Fruit fly (Drosophila melanogaster) whole organism, embryonic: ENCODE measurements around the gene CG12289.

Experiments
- Bteb2 ChIP-seq: fragments of 200-800 bp; sonication (Bioruptor generic); optimal IDR thresholded peaks from 2 replicates; lab custom pipeline; 2016; ENCODE audit warnings: missing biosample characterization, missing genetic modification characterization
- CG10462 ChIP-seq: fragments of 200-800 bp; sonication (Bioruptor generic); optimal IDR thresholded peaks from 2 replicates; lab custom pipeline; 2016; ENCODE audit warnings: missing biosample characterization, missing genetic modification characterization
- CG11696 ChIP-seq: fragments of 200-800 bp; sonication (Bioruptor generic); IDR thresholded peaks from 2 replicates; pipeline ENCODE4 v1.3.6; 2022; ENCODE audit warnings: missing biosample characterization, missing genetic modification characterization
- CG13287 ChIP-seq: fragments of 200-800 bp; sonication (Bioruptor generic); IDR thresholded peaks from 2 replicates; pipeline ENCODE4 v1.3.6; 2022; ENCODE audit warnings: missing biosample characterization, missing genetic modification characterization; ENCODE audit not compliant: partially characterized antibody
- CG13424 ChIP-seq: fragments of 200-800 bp; sonication (Bioruptor generic); optimal IDR thresholded peaks from 2 replicates; lab custom pipeline; 2019; ENCODE audit warnings: missing biosample characterization, mild to moderate bottlenecking, missing genetic modification characterization, moderate library complexity
- CG13894 ChIP-seq: fragments of 200-800 bp; sonication (Bioruptor generic); optimal IDR thresholded peaks from 3 replicates; lab custom pipeline; 2018; ENCODE audit warnings: missing biosample characterization, mild to moderate bottlenecking, missing genetic modification characterization, moderate library complexity
- CG14050 ChIP-seq: fragments of 200-800 bp; sonication (Bioruptor generic); IDR thresholded peaks from 3 replicates; pipeline ENCODE4 v1.3.6; 2022; ENCODE audit warnings: missing biosample characterization, missing genetic modification characterization
- CG15011 ChIP-seq: fragments of 200-800 bp; sonication (Bioruptor generic); optimal IDR thresholded peaks from 3 replicates; lab custom pipeline; 2018; ENCODE audit warnings: missing biosample characterization, mild to moderate bottlenecking, missing genetic modification characterization
- CG15073 ChIP-seq: fragments of 200-800 bp; sonication (Bioruptor generic); optimal IDR thresholded peaks from 2 replicates; lab custom pipeline; 2016; ENCODE audit warnings: missing biosample characterization, missing genetic modification characterization
- CG15514 ChIP-seq: fragments of 200-800 bp; sonication (Bioruptor generic); optimal IDR thresholded peaks from 3 replicates; lab custom pipeline; 2017; ENCODE audit warnings: missing biosample characterization, missing genetic modification characterization, mild to moderate bottlenecking, moderate library complexity, missing genetic modification reagents
- CG16863 ChIP-seq: fragments of 200-800 bp; sonication (Bioruptor generic); optimal IDR thresholded peaks from 3 replicates; lab custom pipeline; 2016; ENCODE audit warnings: missing biosample characterization, missing genetic modification characterization
- CG17912 ChIP-seq: fragments of 200-800 bp; sonication (Bioruptor generic); optimal IDR thresholded peaks from 2 replicates; lab custom pipeline; 2018; ENCODE audit warnings: missing biosample characterization, mild to moderate bottlenecking, missing genetic modification characterization
- CG4360 ChIP-seq: fragments of 200-800 bp; sonication (Bioruptor generic); IDR thresholded peaks from 2 replicates; pipeline ENCODE4 v1.3.6; 2022; ENCODE audit warnings: missing biosample characterization, missing genetic modification characterization
- CG5245 ChIP-seq: fragments of 200-800 bp; sonication (Bioruptor generic); optimal IDR thresholded peaks from 3 replicates; lab custom pipeline; 2016; ENCODE audit warnings: missing biosample characterization, missing genetic modification characterization
- CG6813 ChIP-seq: fragments of 200-800 bp; sonication (Bioruptor generic); optimal IDR thresholded peaks from 2 replicates; lab custom pipeline; 2017; ENCODE audit warnings: missing biosample characterization, missing genetic modification characterization, mild to moderate bottlenecking, moderate library complexity, missing genetic modification reagents
- CG9797 ChIP-seq: fragments of 200-800 bp; sonication (Bioruptor generic); optimal IDR thresholded peaks from 3 replicates; lab custom pipeline; 2018; ENCODE audit warnings: missing biosample characterization, mild to moderate bottlenecking, missing genetic modification characterization
- CG9876 ChIP-seq: fragments of 200-800 bp; sonication (Bioruptor generic); optimal IDR thresholded peaks from 2 replicates; lab custom pipeline; 2016; ENCODE audit warnings: missing biosample characterization, missing genetic modification characterization
- CkIIα-i1 ChIP-seq: fragments of 200-800 bp; sonication (Bioruptor generic); IDR thresholded peaks from 2 replicates; pipeline ENCODE4 v1.3.6; 2022; ENCODE audit warnings: missing biosample characterization, missing genetic modification characterization
- E2f2 ChIP-seq: fragments of 200-800 bp; sonication (Bioruptor generic); IDR thresholded peaks from 2 replicates; pipeline ENCODE4 v1.3.6; 2022; ENCODE audit warnings: missing biosample characterization, missing genetic modification characterization
- Fer3 ChIP-seq: fragments of 200-800 bp; sonication (Bioruptor generic); optimal IDR thresholded peaks from 2 replicates; lab custom pipeline; 2018; ENCODE audit warnings: missing biosample characterization, mild to moderate bottlenecking, missing genetic modification characterization, moderate library complexity
- GATAe ChIP-seq: fragments of 200-800 bp; sonication (Bioruptor generic); conservative IDR thresholded peaks from 2 replicates; pipeline ENCODE4 v1.3.6; 2022; ENCODE audit warnings: missing biosample characterization, missing genetic modification characterization
- Mad ChIP-seq: fragments of 200-800 bp; sonication (Bioruptor generic); optimal IDR thresholded peaks from 2 replicates; lab custom pipeline; 2016; ENCODE audit warnings: missing biosample characterization, missing genetic modification characterization
- Myb ChIP-seq: fragments of 200-800 bp; sonication (Bioruptor generic); optimal IDR thresholded peaks from 2 replicates; lab custom pipeline; 2016; ENCODE audit warnings: missing biosample characterization, missing genetic modification characterization
- NK7.1 ChIP-seq: fragments of 200-800 bp; sonication (Bioruptor generic); optimal IDR thresholded peaks from 3 replicates; lab custom pipeline; 2016; ENCODE audit warnings: missing biosample characterization, missing genetic modification characterization
- Rfx ChIP-seq: fragments of 200-800 bp; sonication (Bioruptor generic); IDR thresholded peaks from 2 replicates; pipeline ENCODE4 v1.3.6; 2022; ENCODE audit warnings: missing biosample characterization, missing genetic modification characterization
- Rx ChIP-seq: fragments of 200-800 bp; sonication (Bioruptor generic); IDR thresholded peaks from 2 replicates; pipeline ENCODE4 v1.3.6; 2022; ENCODE audit warnings: missing biosample characterization, missing genetic modification characterization
- Sox102F ChIP-seq: fragments of 200-800 bp; sonication (Bioruptor generic); optimal IDR thresholded peaks from 2 replicates; lab custom pipeline; 2018; ENCODE audit warnings: missing biosample characterization, mild to moderate bottlenecking, missing genetic modification characterization, moderate library complexity
- TFAM ChIP-seq: fragments of 200-800 bp; sonication (Bioruptor generic); optimal IDR thresholded peaks from 2 replicates; lab custom pipeline; 2017; ENCODE audit warnings: missing biosample characterization, missing genetic modification characterization, inconsistent platforms
- ase ChIP-seq: fragments of 200-800 bp; sonication (Bioruptor generic); IDR thresholded peaks from 3 replicates; pipeline ENCODE4 v1.3.6; 2022; ENCODE audit warnings: missing biosample characterization, missing genetic modification characterization
- ato ChIP-seq: fragments of 200-800 bp; sonication (Bioruptor generic); IDR thresholded peaks from 2 replicates; pipeline ENCODE4 v1.3.6; 2022; ENCODE audit warnings: missing biosample characterization, missing genetic modification characterization; ENCODE audit not compliant: partially characterized antibody
- bowl ChIP-seq: fragments of 200-800 bp; sonication (Bioruptor generic); IDR thresholded peaks from 2 replicates; pipeline ENCODE4 v1.3.6; 2022; ENCODE audit warnings: missing biosample characterization, missing genetic modification characterization
- bsh ChIP-seq, 2 experiments: fragments of 200-800 bp; sonication (Bioruptor generic); optimal IDR thresholded peaks; 2 replicates each; lab custom pipeline; 2017 to 2018; ENCODE audit warnings: mild to moderate bottlenecking in 2 of 2, missing biosample characterization in 2 of 2, missing genetic modification characterization in 2 of 2, moderate library complexity in 1 of 2
- caup ChIP-seq: fragments of 200-800 bp; sonication (Bioruptor generic); optimal IDR thresholded peaks from 3 replicates; lab custom pipeline; 2017; ENCODE audit warnings: missing biosample characterization, mild to moderate bottlenecking, missing genetic modification characterization, moderate library complexity; ENCODE audit not compliant: severe bottlenecking
- crp ChIP-seq, 2 experiments: fragments of 200-800 bp; sonication (Bioruptor generic); optimal IDR thresholded peaks; 2 replicates in 1 of 2; 3 replicates in 1 of 2; lab custom pipeline; 2017; ENCODE audit warnings: missing biosample characterization in 2 of 2, missing genetic modification characterization in 2 of 2, mild to moderate bottlenecking in 1 of 2, moderate library complexity in 1 of 2
- da ChIP-seq: fragments of 200-800 bp; sonication (Bioruptor generic); optimal IDR thresholded peaks from 2 replicates; lab custom pipeline; 2016; ENCODE audit warnings: missing biosample characterization, missing genetic modification characterization
- dimm ChIP-seq: fragments of 200-800 bp; sonication (Bioruptor generic); IDR thresholded peaks from 2 replicates; pipeline ENCODE4 v1.3.6; 2022; ENCODE audit warnings: missing biosample characterization, missing genetic modification characterization
- eve ChIP-seq, 2 experiments: fragments of >200 bp; optimal IDR thresholded peaks; 2 replicates each; lab custom pipeline; 2017; ENCODE audit warnings: missing biosample characterization in 2 of 2, missing genetic modification characterization in 2 of 2
- fru ChIP-seq: fragments of >200 bp; optimal IDR thresholded peaks from 2 replicates; lab custom pipeline; 2017
- lmd ChIP-seq: fragments of 200-800 bp; sonication (Bioruptor generic); IDR thresholded peaks from 2 replicates; pipeline ENCODE4 v1.3.6; 2022; ENCODE audit warnings: missing biosample characterization, missing genetic modification characterization
- phol ChIP-seq: fragments of 200-800 bp; sonication (Bioruptor generic); optimal IDR thresholded peaks from 3 replicates; lab custom pipeline; 2018; ENCODE audit warnings: missing biosample characterization, mild to moderate bottlenecking, missing genetic modification characterization, moderate library complexity
- prd ChIP-seq, 3 experiments: fragments of >200 bp in 2 of 3; fragments of 200-800 bp in 1 of 3; sonication (Bioruptor generic) in 1 of 3; optimal IDR thresholded peaks in 2 of 3; IDR thresholded peaks in 1 of 3; 2 replicates in 2 of 3; 3 replicates in 1 of 3; pipeline versions ENCODE4 v1.3.6 to Lab custom; 2017 to 2022; ENCODE audit warnings: missing biosample characterization in 1 of 3, missing genetic modification characterization in 1 of 3
- psq ChIP-seq: fragments of 200-800 bp; sonication (Bioruptor generic); optimal IDR thresholded peaks from 2 replicates; lab custom pipeline; 2017; ENCODE audit warnings: missing biosample characterization, missing genetic modification characterization
- pzg ChIP-seq: fragments of 200-800 bp; sonication (Bioruptor generic); optimal IDR thresholded peaks from 3 replicates; lab custom pipeline; 2018; ENCODE audit warnings: missing biosample characterization, mild to moderate bottlenecking, missing genetic modification characterization, moderate library complexity
- ranshi ChIP-seq: fragments of 200-800 bp; sonication (Bioruptor generic); IDR thresholded peaks from 2 replicates; pipeline ENCODE4 v1.3.6; 2022; ENCODE audit warnings: missing biosample characterization, missing genetic modification characterization
- repo ChIP-seq: fragments of 200-800 bp; sonication (Bioruptor generic); optimal IDR thresholded peaks from 2 replicates; lab custom pipeline; 2016; ENCODE audit warnings: missing biosample characterization, missing genetic modification characterization
- stwl ChIP-seq: fragments of 200-800 bp; sonication (Bioruptor generic); optimal IDR thresholded peaks from 3 replicates; lab custom pipeline; 2018; ENCODE audit warnings: missing biosample characterization, mild to moderate bottlenecking, missing genetic modification characterization, moderate library complexity
- ttk ChIP-seq: fragments of 200-800 bp; sonication (Bioruptor generic); IDR thresholded peaks from 2 replicates; pipeline ENCODE4 v2.1.2; 2022; ENCODE audit warnings: missing biosample characterization, missing genetic modification characterization
- unpg ChIP-seq: fragments of 200-800 bp; sonication (Bioruptor generic); optimal IDR thresholded peaks from 3 replicates; lab custom pipeline; 2018; ENCODE audit warnings: missing biosample characterization, mild to moderate bottlenecking, missing genetic modification characterization, moderate library complexity
- vvl ChIP-seq: fragments of 200-800 bp; sonication (Bioruptor generic); IDR thresholded peaks from 2 replicates; pipeline ENCODE4 v1.3.6; 2022; ENCODE audit warnings: missing biosample characterization, missing genetic modification characterization

Gene CG12289

DNA sequence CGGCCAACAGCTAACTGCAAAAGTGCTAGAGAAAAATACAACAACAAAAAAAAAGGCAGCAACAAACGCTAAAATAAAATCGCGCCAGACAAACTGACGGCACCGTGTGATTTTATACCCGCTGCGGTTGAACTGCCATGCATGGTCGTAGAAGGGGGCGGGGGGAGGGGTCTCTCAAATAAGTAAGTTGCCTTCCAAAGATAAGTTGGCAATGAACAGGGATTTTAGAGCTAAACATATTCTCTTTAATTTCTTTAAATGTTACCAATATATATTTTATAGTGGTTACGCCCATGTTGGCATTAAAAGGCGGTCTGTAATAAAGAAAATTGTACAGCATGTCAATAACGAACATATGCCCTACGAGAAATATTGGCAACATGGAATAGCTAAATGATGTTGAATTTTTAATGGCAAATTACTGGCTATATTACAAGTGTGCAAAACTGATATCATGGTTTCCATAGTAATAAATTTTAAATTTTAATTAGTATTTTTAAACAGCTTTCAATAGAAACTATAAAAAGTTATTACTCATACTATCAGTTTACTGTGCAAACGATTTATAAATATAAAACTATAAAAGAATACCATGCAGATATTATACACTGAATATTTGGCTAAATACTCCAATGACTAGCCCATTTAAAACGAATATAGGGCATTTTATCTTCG, 26.9 kb downstream of the CG12289 start:
- TF ChIP-seq CG9876 (GFP tag; lab: Kevin White, UChicago) (peak; percentile 9), TFAM (GFP tag; lab: Kevin White, UChicago) (no peak), phol (tag; lab: Kevin White, UChicago) (peak; percentile 59), CG9797 (GFP tag; lab: Kevin White, UChicago) (no peak), CG13287 (GFP tag; lab: Robert Waterston, UW) (no peak), GATAe (GFP tag; lab: Robert Waterston, UW) (no peak), CG5245 (GFP tag; lab: Kevin White, UChicago) (peak; percentile 49), CG15011 (GFP tag; lab: Kevin White, UChicago) (peak; percentile 57), E2f2 (GFP tag; lab: Robert Waterston, UW) (peak; percentile 36; the same call in 1 of the 2 replicates), fru (lab: Kevin White, UChicago) (no peak), ranshi (GFP tag; lab: Robert Waterston, UW) (peak; percentile 64; the same call in 1 of the 2 replicates), pzg (no peak), ato (GFP tag; lab: Robert Waterston, UW) (no peak), Rfx (peak; percentile 87), psq (GFP tag; lab: Kevin White, UChicago) (peak; percentile 62), CG15073 (GFP tag; lab: Kevin White, UChicago) (peak; percentile 42), ttk (GFP tag; lab: Robert Waterston, UW) (peak; percentile 76), CG11696 (GFP tag; lab: Robert Waterston, UW) (peak; percentile 50), CkIIα-i1 (GFP tag; lab: Robert Waterston, UW) (no peak), eve (GFP tag; optimal IDR thresholded peaks at IDR 0.05; lab: Kevin White, UChicago) (peak in 1 of 2 experiments; percentile 8), Fer3 (tag; lab: Kevin White, UChicago) (peak; percentile 66), prd (optimal IDR thresholded peaks at IDR 0.05; lab: Kevin White, UChicago) (no peak), prd (GFP tag; IDR thresholded peaks at IDR 0.05; lab: Robert Waterston, UW) (peak; percentile 85), repo (GFP tag; lab: Kevin White, UChicago) (no peak), Bteb2 (GFP tag; lab: Kevin White, UChicago) (no peak), CG4360 (GFP tag; lab: Robert Waterston, UW) (peak; percentile 49; the same call in 1 of the 2 replicates), bsh (GFP tag; optimal IDR thresholded peaks at IDR 0.05; lab: Kevin White, UChicago) (peak; percentile 76 to 79), Sox102F (GFP tag; lab: Kevin White, UChicago) (peak; percentile 90), da (GFP tag; lab: Kevin White, UChicago) (no peak), lmd (GFP tag; lab: Robert Waterston, UW) (peak; percentile 74), CG17912 (peak; percentile 36), caup (GFP tag; lab: Kevin White, UChicago) (peak; percentile 26), bowl (GFP tag; lab: Robert Waterston, UW) (peak; percentile 53; the same call in 1 of the 2 replicates), stwl (tag; lab: Kevin White, UChicago) (no peak), CG10462 (GFP tag; lab: Kevin White, UChicago) (peak; percentile 40), ase (GFP tag; lab: Robert Waterston, UW) (peak; percentile 70; the same call in 1 of the 3 replicates), CG13424 (tag; lab: Kevin White, UChicago) (peak; percentile 84), CG13894 (no peak), Mad (GFP tag; lab: Kevin White, UChicago) (peak; percentile 49), crp (GFP tag; optimal IDR thresholded peaks at IDR 0.05; lab: Kevin White, UChicago) (peak in 1 of 2 experiments; percentile 16), CG14050 (GFP tag; lab: Robert Waterston, UW) (peak; percentile 77), Myb (GFP tag; lab: Kevin White, UChicago) (peak; percentile 41), unpg (GFP tag; lab: Kevin White, UChicago) (peak; percentile 80), NK7.1 (GFP tag; lab: Kevin White, UChicago) (no peak), CG15514 (GFP tag; lab: Kevin White, UChicago) (peak; percentile 22), CG16863 (GFP tag; lab: Kevin White, UChicago) (peak; percentile 67), dimm (peak; percentile 75), Rx (GFP tag; lab: Robert Waterston, UW) (peak; percentile 54; the same call in 1 of the 2 replicates), vvl (GFP tag; lab: Robert Waterston, UW) (peak; percentile 85), CG6813 (GFP tag; lab: Kevin White, UChicago) (peak; percentile 18)
